Fruit fly (Drosophila melanogaster): ENCODE results near the gene jp.

dm6 chr2L:9569588-9570434 is 3.3 kb upstream of the jp start:
- peak; percentile 81 for TF ChIP-seq Clk (GFP tag; optimal IDR thresholded peaks at IDR 0.05)
- TF ChIP-seq CG33017 (tag; optimal IDR thresholded peaks at IDR 0.05) = peak; percentile 93
- peak; percentile 87 for TF ChIP-seq Crg-1 (GFP tag; optimal IDR thresholded peaks at IDR 0.05)
- peak; percentile 97 for TF ChIP-seq CG11617 (GFP tag; optimal IDR thresholded peaks at IDR 0.05)
- peak; percentile 88 for TF ChIP-seq pad (GFP tag; optimal IDR thresholded peaks at IDR 0.05)
- peak; percentile 98 for TF ChIP-seq Mnt (GFP tag; optimal IDR thresholded peaks at IDR 0.05)
- peak; percentile 92 for TF ChIP-seq CG12768 (GFP tag; optimal IDR thresholded peaks at IDR 0.05)
- TF ChIP-seq bab1 (GFP tag; optimal IDR thresholded peaks at IDR 0.05) = peak; percentile 97
- TF ChIP-seq CG5204 (GFP tag; optimal IDR thresholded peaks at IDR 0.05) = peak; percentile 86
- peak; percentile 65 for TF ChIP-seq toe (GFP tag; optimal IDR thresholded peaks at IDR 0.05)
- peak; percentile 84 for TF ChIP-seq ovo (GFP tag; optimal IDR thresholded peaks at IDR 0.05)
- peak; percentile 91 for TF ChIP-seq CG7101 (tag; optimal IDR thresholded peaks at IDR 0.05)
- peak; percentile 91 for TF ChIP-seq tj (GFP tag; optimal IDR thresholded peaks at IDR 0.05)
- peak; percentile 93 for TF ChIP-seq CG7045 (GFP tag; optimal IDR thresholded peaks at IDR 0.05)
